Fruit fly (Drosophila melanogaster) S2 (cell line): Measurements from ENCODE around the gene CG31643.

Experiments
- CG8478 ChIP-seq: fragments of >200 bp; optimal IDR thresholded peaks from 2 replicates; lab custom pipeline; 2018
- CTCF ChIP-seq, 2 experiments: fragments of >200 bp; optimal IDR thresholded peaks; 2 replicates each; lab custom pipeline; 2018

DNA sequence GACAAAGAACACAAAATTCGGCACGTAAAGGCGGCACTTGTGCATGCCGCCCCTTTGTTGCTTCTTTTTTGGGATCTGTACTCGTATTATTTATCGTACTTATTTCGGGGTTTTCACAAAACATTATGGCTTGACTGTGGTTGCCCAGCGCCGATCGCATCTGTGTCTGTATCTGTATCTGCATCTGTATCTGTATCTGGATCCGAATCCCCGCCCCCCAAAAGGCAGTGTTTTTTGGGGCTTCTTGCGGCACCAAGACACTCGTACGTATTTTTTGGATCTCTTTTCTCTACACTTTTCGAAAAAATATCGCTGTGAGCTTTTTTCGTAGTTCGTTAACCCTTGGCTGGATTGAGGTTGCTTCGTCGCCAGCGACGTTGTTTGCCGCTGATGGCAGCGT is 49.8 kb downstream of the CG31643 start:
- TF ChIP-seq CTCF (optimal IDR thresholded peaks at IDR 0.05; lab: Kevin White, UChicago) (no peak), CG8478 (lab: Kevin White, UChicago) (no peak)
